Fruit fly (Drosophila melanogaster) whole organism, wandering third instar larva: ENCODE results near the gene CG32201.

ENCODE experiments used
- CrebA ChIP-seq: fragments of 200-800 bp; sonication (Bioruptor generic); optimal IDR thresholded peaks from 2 replicates; lab custom pipeline; 2016; ENCODE audit warnings: missing biosample characterization, mild to moderate bottlenecking, missing genetic modification characterization, borderline replicate concordance
- HLH106 ChIP-seq: fragments of 200-800 bp; optimal IDR thresholded peaks from 3 replicates; lab custom pipeline; 2019; ENCODE audit warnings: missing biosample characterization, mild to moderate bottlenecking, missing genetic modification characterization, moderate library complexity
- psq ChIP-seq: fragments of 200-800 bp; sonication (Bioruptor generic); optimal IDR thresholded peaks from 3 replicates; lab custom pipeline; 2017; ENCODE audit warnings: missing biosample characterization, mild to moderate bottlenecking, missing genetic modification characterization, moderate library complexity

DNA sequence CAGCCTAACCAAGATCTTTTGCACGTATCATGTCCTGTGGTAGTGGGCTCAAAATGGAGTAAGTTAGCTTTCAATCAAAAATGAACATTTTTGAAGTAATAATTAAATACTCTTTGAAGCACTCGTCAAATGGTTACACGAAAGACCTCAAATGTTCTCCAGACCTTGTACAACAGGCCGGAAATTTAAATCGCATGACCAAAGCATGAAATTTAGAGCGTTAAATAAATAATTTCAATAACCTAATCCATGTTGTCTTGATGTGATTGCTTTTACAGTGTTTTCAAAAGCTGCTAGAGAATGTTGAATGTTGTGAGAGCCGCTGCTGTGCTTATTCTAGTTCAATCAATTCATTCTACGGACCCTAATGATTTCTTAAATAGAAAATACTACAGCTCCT, 4.2 kb upstream of the CG32201 start, which contains the start of gene CG18233:
- TF ChIP-seq HLH106 (tag; lab: Kevin White, UChicago), result no peak
- no peak for TF ChIP-seq psq (GFP tag; lab: Kevin White, UChicago)
- TF ChIP-seq CrebA (GFP tag; lab: Kevin White, UChicago), result no peak
